Worm (Caenorhabditis elegans): Measurements from ENCODE around the gene F14H12.8.

DNA sequence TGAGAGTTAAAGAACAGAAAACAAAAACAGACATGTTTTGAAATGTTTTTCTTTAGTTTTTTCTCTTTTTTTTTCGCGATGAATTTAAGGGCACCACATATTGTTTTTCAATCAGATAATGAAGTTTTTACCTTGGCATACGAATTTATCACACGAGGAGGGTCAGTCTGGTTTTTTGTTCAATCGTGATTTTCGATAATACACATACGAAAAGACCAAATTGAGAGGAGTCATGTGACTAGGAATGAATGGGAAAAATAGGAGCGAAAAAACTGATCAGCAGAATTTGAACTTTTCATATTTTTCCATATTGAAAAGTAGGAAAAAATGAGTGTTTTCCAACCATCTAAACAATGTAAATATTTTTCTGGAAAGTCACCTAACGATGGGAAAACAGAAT, 21.7 kb upstream of the F14H12.8 start:
- TF ChIP-seq aha-1 (tag): no peak
- no peak for TF ChIP-seq spr-3 (GFP tag; optimal IDR thresholded peaks at IDR 0.05)
- TF ChIP-seq pha-4 (GFP tag; IDR thresholded peaks at IDR 0.05): no peak
- no peak for TF ChIP-seq pha-4 (tag; optimal IDR thresholded peaks at IDR 0.05)
- no peak for TF ChIP-seq zag-1 (tag; optimal IDR thresholded peaks at IDR 0.05)
- no peak for TF ChIP-seq zip-2 (tag; optimal IDR thresholded peaks at IDR 0.05)
- no peak for TF ChIP-seq unc-130 (GFP tag; optimal IDR thresholded peaks at IDR 0.05)
- no peak for TF ChIP-seq ceh-28 (tag; optimal IDR thresholded peaks at IDR 0.05)
- TF ChIP-seq ctbp-1 (GFP tag; IDR thresholded peaks at IDR 0.05): no peak
- no peak for TF ChIP-seq fos-1 (tag; optimal IDR thresholded peaks at IDR 0.05)
- TF ChIP-seq saeg-2 (GFP tag; IDR thresholded peaks at IDR 0.05): no peak
- TF ChIP-seq skn-1 (tag; optimal IDR thresholded peaks at IDR 0.05): no peak

Data from whole organism, L4 larva.